Worm (Caenorhabditis elegans) whole organism, L3 larva: ENCODE measurements around the gene C14A6.8.

Experiments
- R02D3.7 ChIP-seq: fragments of 150-350 bp; optimal IDR thresholded peaks from 2 replicates; lab custom pipeline; 2014; ENCODE audit warnings: missing biosample characterization, missing genetic modification characterization
- ZK546.5 ChIP-seq: sonication (generic microtip); optimal IDR thresholded peaks from 2 replicates; lab custom pipeline; 2017; ENCODE audit warnings: missing biosample characterization, missing genetic modification characterization
- aly-2 ChIP-seq: fragments of 150-350 bp; optimal IDR thresholded peaks from 2 replicates; lab custom pipeline; 2014; ENCODE audit warnings: missing biosample characterization, missing genetic modification characterization
- ama-1 ChIP-seq: fragments of 150-350 bp; optimal IDR thresholded peaks from 2 replicates; lab custom pipeline; 2018
- ceh-16 ChIP-seq: sonication (generic microtip); optimal IDR thresholded peaks from 2 replicates; lab custom pipeline; 2017; ENCODE audit warnings: missing biosample characterization, missing genetic modification characterization
- ceh-28 ChIP-seq: fragments of 150-350 bp; optimal IDR thresholded peaks from 2 replicates; lab custom pipeline; 2014; ENCODE audit warnings: missing biosample characterization, missing genetic modification reagents, missing genetic modification characterization
- ceh-82 ChIP-seq: fragments of 150-350 bp; optimal IDR thresholded peaks from 2 replicates; lab custom pipeline; 2014; ENCODE audit warnings: missing biosample characterization, missing genetic modification characterization
- ceh-9 ChIP-seq: sonication (generic microtip); optimal IDR thresholded peaks from 2 replicates; lab custom pipeline; 2018; ENCODE audit warnings: missing biosample characterization, missing genetic modification characterization
- daf-12 ChIP-seq: fragments of 150-350 bp; optimal IDR thresholded peaks from 2 replicates; lab custom pipeline; 2014; ENCODE audit warnings: missing biosample characterization, missing genetic modification reagents, missing genetic modification characterization
- egl-27 ChIP-seq: sonication (generic microtip); optimal IDR thresholded peaks from 4 replicates; lab custom pipeline; 2017; ENCODE audit warnings: missing biosample characterization, missing genetic modification reagents, missing genetic modification characterization
- egl-5 ChIP-seq: fragments of 150-350 bp; optimal IDR thresholded peaks from 2 replicates; lab custom pipeline; 2017; ENCODE audit warnings: missing biosample characterization, missing genetic modification reagents, missing genetic modification characterization, inconsistent platforms
- elt-1 ChIP-seq: fragments of 150-350 bp; optimal IDR thresholded peaks from 2 replicates; lab custom pipeline; 2014; ENCODE audit warnings: missing biosample characterization, missing genetic modification characterization
- elt-2 ChIP-seq: sonication (generic microtip); optimal IDR thresholded peaks from 2 replicates; lab custom pipeline; 2016; ENCODE audit warnings: missing genetic modification reagents, mild to moderate bottlenecking, missing genetic modification characterization, missing compliant biosample characterization
- elt-3 ChIP-seq, 3 experiments: fragments of 150-350 bp in 1 of 3; sonication (generic microtip) in 2 of 3; optimal IDR thresholded peaks; 2 replicates in 2 of 3; 4 replicates in 1 of 3; lab custom pipeline; 2014 to 2017; ENCODE audit warnings: missing biosample characterization in 3 of 3, missing genetic modification characterization in 3 of 3
- eor-1 ChIP-seq, 2 experiments: fragments of 150-350 bp; optimal IDR thresholded peaks; 2 replicates each; lab custom pipeline; 2014 to 2018; ENCODE audit warnings: missing biosample characterization in 2 of 2, missing genetic modification characterization in 2 of 2
- fkh-10 ChIP-seq: sonication (generic microtip); optimal IDR thresholded peaks from 2 replicates; lab custom pipeline; 2017; ENCODE audit warnings: missing biosample characterization, missing genetic modification reagents, missing genetic modification characterization
- fkh-2 ChIP-seq: fragments of 150-350 bp; optimal IDR thresholded peaks from 2 replicates; lab custom pipeline; 2014; ENCODE audit warnings: missing biosample characterization, missing genetic modification reagents, missing genetic modification characterization
- fos-1 ChIP-seq: fragments of 150-350 bp; optimal IDR thresholded peaks from 2 replicates; lab custom pipeline; 2014; ENCODE audit warnings: missing biosample characterization, missing genetic modification characterization
- hmg-11 ChIP-seq: sonication (generic microtip); optimal IDR thresholded peaks from 2 replicates; lab custom pipeline; 2016; ENCODE audit warnings: missing genetic modification characterization, missing compliant biosample characterization
- lin-15B ChIP-seq: fragments of 150-350 bp; optimal IDR thresholded peaks from 2 replicates; lab custom pipeline; 2014; ENCODE audit warnings: missing biosample characterization, missing genetic modification characterization
- lin-39 ChIP-seq: fragments of 150-350 bp; optimal IDR thresholded peaks from 2 replicates; lab custom pipeline; 2018; ENCODE audit warnings: missing biosample characterization, missing genetic modification reagents, missing genetic modification characterization
- mml-1 ChIP-seq: fragments of 150-350 bp; sonication (generic microtip); optimal IDR thresholded peaks from 3 replicates; lab custom pipeline; 2014; ENCODE audit warnings: missing biosample characterization, missing genetic modification characterization
- nfya-1 ChIP-seq: sonication (generic microtip); optimal IDR thresholded peaks from 2 replicates; lab custom pipeline; 2017; ENCODE audit warnings: missing genetic modification characterization, mild to moderate bottlenecking, missing compliant biosample characterization, antibody characterized with exemption, moderate library complexity; ENCODE audit not compliant: insufficient read depth
- nhr-11 ChIP-seq: fragments of 150-350 bp; optimal IDR thresholded peaks from 2 replicates; lab custom pipeline; 2014; ENCODE audit warnings: missing biosample characterization, missing genetic modification characterization
- nhr-12 ChIP-seq: fragments of 150-350 bp; optimal IDR thresholded peaks from 2 replicates; lab custom pipeline; 2014; ENCODE audit warnings: missing biosample characterization, missing genetic modification characterization
- nhr-23 ChIP-seq: fragments of 150-350 bp; optimal IDR thresholded peaks from 2 replicates; lab custom pipeline; 2014; ENCODE audit warnings: missing biosample characterization, missing genetic modification reagents, missing genetic modification characterization
- nhr-237 ChIP-seq: fragments of 150-350 bp; optimal IDR thresholded peaks from 2 replicates; lab custom pipeline; 2014; ENCODE audit warnings: missing biosample characterization, missing genetic modification characterization
- nhr-25 ChIP-seq: sonication (generic microtip); optimal IDR thresholded peaks from 2 replicates; lab custom pipeline; 2017; ENCODE audit warnings: missing biosample characterization, missing genetic modification characterization
- nhr-28 ChIP-seq: fragments of 150-350 bp; optimal IDR thresholded peaks from 2 replicates; lab custom pipeline; 2014; ENCODE audit warnings: missing biosample characterization, missing genetic modification characterization
- nhr-43 ChIP-seq: sonication (generic microtip); optimal IDR thresholded peaks from 2 replicates; lab custom pipeline; 2016; ENCODE audit warnings: mild to moderate bottlenecking, missing genetic modification characterization, missing compliant biosample characterization; ENCODE audit not compliant: poor library complexity, severe bottlenecking
- nhr-67 ChIP-seq: fragments of 150-350 bp; optimal IDR thresholded peaks from 2 replicates; lab custom pipeline; 2014; ENCODE audit warnings: missing biosample characterization, missing genetic modification characterization
- nhr-77 ChIP-seq: fragments of 150-350 bp; optimal IDR thresholded peaks from 2 replicates; lab custom pipeline; 2014; ENCODE audit warnings: missing biosample characterization, missing genetic modification characterization
- pha-4 ChIP-seq: fragments of 150-350 bp; optimal IDR thresholded peaks from 2 replicates; lab custom pipeline; 2014; ENCODE audit warnings: missing biosample characterization, missing genetic modification reagents, missing genetic modification characterization
- pqm-1 ChIP-seq: fragments of 150-350 bp; optimal IDR thresholded peaks from 2 replicates; lab custom pipeline; 2017; ENCODE audit warnings: missing biosample characterization, missing genetic modification characterization, inconsistent platforms
- sea-2 ChIP-seq: fragments of 150-350 bp; sonication (generic microtip); optimal IDR thresholded peaks from 4 replicates; lab custom pipeline; 2014; ENCODE audit warnings: missing biosample characterization, missing genetic modification reagents, missing genetic modification characterization
- skn-1 ChIP-seq: fragments of 150-350 bp; optimal IDR thresholded peaks from 2 replicates; lab custom pipeline; 2014; ENCODE audit warnings: missing biosample characterization, missing genetic modification characterization
- snpc-4 ChIP-seq: fragments of 150-350 bp; optimal IDR thresholded peaks from 2 replicates; lab custom pipeline; 2014; ENCODE audit warnings: missing biosample characterization, missing genetic modification characterization
- tbx-2 ChIP-seq: sonication (generic microtip); optimal IDR thresholded peaks from 2 replicates; lab custom pipeline; 2016; ENCODE audit warnings: mild to moderate bottlenecking, missing genetic modification characterization, missing compliant biosample characterization
- unc-62 ChIP-seq: fragments of 150-350 bp; sonication (generic microtip); optimal IDR thresholded peaks from 4 replicates; lab custom pipeline; 2014; ENCODE audit warnings: missing biosample characterization, missing genetic modification reagents, missing genetic modification characterization
- ztf-11 ChIP-seq: fragments of 150-350 bp; optimal IDR thresholded peaks from 2 replicates; lab custom pipeline; 2014; ENCODE audit warnings: missing biosample characterization, missing genetic modification characterization
- ztf-4 ChIP-seq: fragments of 150-350 bp; optimal IDR thresholded peaks from 2 replicates; lab custom pipeline; 2014; ENCODE audit warnings: missing biosample characterization, missing genetic modification characterization

The C14A6.8 gene

ce11 chrV:18131049-18131448 is 40.4 kb downstream of the C14A6.8 start, which contains the start of gene Y37H2A.12:
Y37H2A.12 (minus strand) TSS chrV:18131129.
- TF ChIP-seq ceh-28 (tag; lab: Kevin White, UChicago) (peak; percentile 6), nhr-25 (tag; lab: Kevin White, UChicago) (no peak)

DNA sequence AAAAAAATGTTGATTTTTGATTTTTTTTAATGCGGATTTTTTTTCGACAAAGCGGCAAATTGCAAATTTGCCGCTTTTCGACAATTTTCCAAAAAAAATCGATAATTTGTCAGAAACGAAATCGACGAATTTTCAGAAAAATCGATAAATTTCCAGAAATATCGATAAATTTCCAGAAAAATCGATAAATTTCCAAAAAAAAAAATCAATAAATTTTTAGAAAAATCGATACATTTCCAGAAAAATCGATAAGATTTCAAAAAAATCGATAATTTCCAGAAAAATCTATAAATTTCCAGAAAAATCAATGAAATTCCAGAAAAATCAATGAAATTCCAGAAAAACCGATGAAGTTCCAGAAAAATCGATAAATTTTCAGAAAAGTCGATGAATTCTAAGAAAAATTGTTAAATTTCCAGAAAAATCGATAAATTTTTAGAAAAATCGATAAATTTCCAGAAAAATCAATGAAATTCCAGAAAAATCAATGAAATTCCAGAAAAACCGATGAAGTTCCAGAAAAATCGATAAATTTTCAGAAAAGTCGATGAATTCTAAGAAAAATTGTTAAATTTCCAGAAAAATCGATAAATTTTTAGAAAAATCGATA is 41.7 kb downstream of the C14A6.8 start:
- TF ChIP-seq ceh-28 (tag; lab: Kevin White, UChicago) = peak; percentile 82

- no peak for TF ChIP-seq nhr-11 (tag; lab: Kevin White, UChicago)
- TF ChIP-seq pha-4 (tag; lab: Kevin White, UChicago) = no peak
- TF ChIP-seq hmg-11 (tag; lab: Kevin White, UChicago) = no peak
- no peak for TF ChIP-seq ceh-82
- no peak for TF ChIP-seq nhr-28 (tag; lab: Kevin White, UChicago)
- TF ChIP-seq ceh-9 = no peak
- TF ChIP-seq nhr-77 (tag; lab: Kevin White, UChicago) = no peak
- no peak for TF ChIP-seq ztf-4
- no peak for TF ChIP-seq ztf-11 (tag; lab: Kevin White, UChicago)
- TF ChIP-seq fos-1 = no peak
- no peak for TF ChIP-seq nhr-67 (tag; lab: Kevin White, UChicago)
These were observed 42.9 kb downstream of the C14A6.8 start for ce11 chrV:18128545-18128944.

- TF ChIP-seq lin-15B (no peak), nfya-1 (no peak), R02D3.7 (no peak), tbx-2 (no peak), unc-62 (GFP tag; lab: Kevin White, UChicago) (no peak), aly-2 (tag; lab: Kevin White, UChicago) (no peak), nhr-77 (tag; lab: Kevin White, UChicago) (no peak), mml-1 (tag; lab: Kevin White, UChicago) (no peak), ZK546.5 (no peak), ztf-4 (no peak), nhr-25 (tag; lab: Kevin White, UChicago) (no peak), ceh-28 (tag; lab: Kevin White, UChicago) (no peak), ama-1 (lab: Kevin White, UChicago) (no peak), elt-1 (no peak), egl-27 (no peak), lin-39 (tag; lab: Kevin White, UChicago) (no peak), nhr-23 (tag; lab: Kevin White, UChicago) (no peak), nhr-11 (tag; lab: Kevin White, UChicago) (no peak), elt-2 (no peak)
These were observed 44.3 kb downstream of the C14A6.8 start, which contains the start of gene fbxa-211 for ce11 chrV:18127192-18127591. fbxa-211 (plus strand) TSS chrV:18127519.

- TF ChIP-seq fkh-10 = no peak
- TF ChIP-seq aly-2 (tag; lab: Kevin White, UChicago) = no peak
- no peak for TF ChIP-seq elt-2
- TF ChIP-seq ceh-82 = no peak
- no peak for TF ChIP-seq unc-62 (GFP tag; lab: Kevin White, UChicago)
- TF ChIP-seq eor-1 (tag; optimal IDR thresholded peaks at IDR 0.05; lab: Kevin White, UChicago) = no peak
- no peak for TF ChIP-seq elt-3 (tag; optimal IDR thresholded peaks at IDR 0.05; lab: Kevin White, UChicago)
- no peak for TF ChIP-seq nhr-67 (tag; lab: Kevin White, UChicago)
- TF ChIP-seq pqm-1 = no peak
- no peak for TF ChIP-seq egl-5
- TF ChIP-seq tbx-2 = no peak
- no peak for TF ChIP-seq ama-1 (lab: Kevin White, UChicago)
- no peak for TF ChIP-seq sea-2 (GFP tag; lab: Kevin White, UChicago)
- no peak for TF ChIP-seq nhr-12
These were observed 46.4 kb downstream of the C14A6.8 start, which contains the start of gene fbxa-210 for ce11 chrV:18125075-18125474. fbxa-210 (plus strand) TSS chrV:18125375.

DNA sequence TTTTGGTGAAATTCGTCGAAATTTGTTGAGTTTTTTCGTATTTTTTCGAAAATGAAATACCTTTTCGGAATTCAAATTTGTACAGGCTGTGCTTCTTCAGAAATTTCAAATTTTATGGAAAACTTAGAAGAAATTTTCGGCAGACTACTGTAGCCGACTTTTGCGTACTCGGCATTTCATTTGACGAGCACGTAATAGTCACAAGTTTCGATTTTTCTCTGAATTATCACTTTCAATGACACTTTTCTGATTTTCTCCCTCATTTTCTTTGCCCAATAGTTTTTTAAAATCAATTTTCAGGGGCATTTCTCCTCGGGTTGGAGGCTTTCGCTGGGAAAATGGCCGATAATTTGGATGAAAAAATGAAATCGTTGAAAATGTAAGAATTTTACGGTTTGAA is 47.8 kb downstream of the C14A6.8 start, which contains the start of gene fbxa-107:
Gene fbxa-107, plus strand, starts transcription at position 301 of the 400 bp plus-strand sequence.
- TF ChIP-seq ceh-16 (tag; lab: Kevin White, UChicago) = no peak
- no peak for TF ChIP-seq ama-1 (lab: Kevin White, UChicago)
- TF ChIP-seq nfya-1 = no peak
- TF ChIP-seq nhr-67 (tag; lab: Kevin White, UChicago) = no peak
- no peak for TF ChIP-seq fos-1
- no peak for TF ChIP-seq ZK546.5
- TF ChIP-seq skn-1 (tag; lab: Kevin White, UChicago) = no peak
- TF ChIP-seq lin-39 (tag; lab: Kevin White, UChicago) = no peak
- no peak for TF ChIP-seq nhr-28 (tag; lab: Kevin White, UChicago)
- no peak for TF ChIP-seq unc-62 (GFP tag; lab: Kevin White, UChicago)
- no peak for TF ChIP-seq nhr-237 (tag; lab: Kevin White, UChicago)
- TF ChIP-seq daf-12 (tag; lab: Kevin White, UChicago) = no peak
- TF ChIP-seq fkh-10 = no peak
- TF ChIP-seq nhr-43 (tag; lab: Kevin White, UChicago) = no peak
- no peak for TF ChIP-seq ztf-4
- TF ChIP-seq snpc-4 (tag; lab: Kevin White, UChicago) = no peak
- TF ChIP-seq pha-4 (tag; lab: Kevin White, UChicago) = no peak
- no peak for TF ChIP-seq fkh-2 (tag; lab: Kevin White, UChicago)
